Fruit fly (Drosophila melanogaster): Measurements from ENCODE around the gene Spt6.

Gene Spt6

DNA sequence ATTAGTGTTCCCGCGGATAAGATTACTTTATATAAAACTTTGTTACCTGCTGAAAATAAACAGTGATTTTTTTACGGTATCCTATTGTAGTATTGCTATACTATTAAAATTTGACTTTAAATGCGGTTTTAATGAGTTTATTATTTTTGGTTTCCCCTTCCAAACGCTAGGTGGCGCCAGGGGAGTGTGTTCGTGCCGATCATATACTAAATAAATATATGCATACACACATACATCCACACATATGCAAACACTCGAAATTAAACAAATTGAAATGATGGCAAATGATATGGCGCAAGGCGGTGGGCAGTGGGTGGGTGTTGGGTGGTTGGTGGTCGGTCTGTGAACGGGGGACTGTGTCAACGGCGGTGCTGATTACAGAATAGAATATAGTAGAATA, 13.9 kb upstream of the Spt6 start:
- TF ChIP-seq dl (GFP tag; optimal IDR thresholded peaks at IDR 0.05; ENCODE audit: insufficient read depth in 1 of 2, partially characterized antibody in 2 of 2) (no peak), br (GFP tag; optimal IDR thresholded peaks at IDR 0.05) (no peak), jim (GFP tag; optimal IDR thresholded peaks at IDR 0.05) (no peak), Hnf4 (GFP tag; optimal IDR thresholded peaks at IDR 0.05) (no peak), sv (GFP tag; optimal IDR thresholded peaks at IDR 0.05) (no peak), foxo (GFP tag; optimal IDR thresholded peaks at IDR 0.05) (no peak), sage (GFP tag; optimal IDR thresholded peaks at IDR 0.05) (no peak), dsf (GFP tag; optimal IDR thresholded peaks at IDR 0.05; ENCODE audit: borderline replicate concordance) (no peak)

DNA sequence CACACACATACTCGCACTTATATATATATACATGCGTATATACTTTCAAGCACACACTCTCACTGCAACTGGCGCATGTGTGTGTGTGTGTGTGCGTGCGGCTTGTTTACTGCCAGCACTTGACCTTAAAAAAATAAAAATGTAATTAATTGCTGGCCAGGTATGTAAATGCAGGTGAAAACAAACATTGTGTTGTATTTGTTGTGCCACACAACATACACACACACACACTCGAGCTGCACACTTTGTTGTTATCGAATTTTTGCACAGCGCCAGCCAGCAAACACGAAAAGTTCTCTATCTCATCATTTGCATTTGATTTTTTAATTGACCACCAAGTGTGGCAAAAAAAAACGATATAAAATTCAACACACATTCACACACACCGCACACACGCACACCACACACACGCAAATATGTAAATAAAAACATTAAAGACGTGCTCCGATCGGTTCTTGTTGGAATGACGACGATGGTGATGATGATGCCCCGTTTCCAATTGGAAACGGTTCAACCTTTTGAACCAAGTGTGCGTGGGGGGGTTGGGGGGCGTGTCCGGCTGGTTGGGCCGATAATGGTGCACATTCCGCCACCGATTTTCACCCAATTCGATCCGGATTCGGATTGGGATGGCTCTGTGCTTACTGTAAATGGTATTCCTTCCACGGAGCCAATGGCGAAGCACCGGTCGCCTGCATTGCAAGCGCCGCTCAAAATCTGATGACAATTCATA, 12.8 kb upstream of the Spt6 start:
- no peak for TF ChIP-seq dsf (GFP tag; optimal IDR thresholded peaks at IDR 0.05; ENCODE audit: borderline replicate concordance)
- TF ChIP-seq sv (GFP tag; optimal IDR thresholded peaks at IDR 0.05), result no peak
- no peak for TF ChIP-seq lola (GFP tag; optimal IDR thresholded peaks at IDR 0.05)

dm6 chrX:6255414-6255915, 12.1 kb upstream of the Spt6 start, which contains the start of the genes Rbcn-3A and Spx:
Gene Rbcn-3A (minus strand): TSS chrX:6255487.
Gene Spx (plus strand): TSS chrX:6255822.
- TF ChIP-seq fru (GFP tag; optimal IDR thresholded peaks at IDR 0.05) (peak; percentile 30), Sp1 (GFP tag; optimal IDR thresholded peaks at IDR 0.05) (peak; percentile 44), HLH106 (tag; optimal IDR thresholded peaks at IDR 0.05) (peak; percentile 32), Hnf4 (GFP tag; optimal IDR thresholded peaks at IDR 0.05) (no peak), OdsH (GFP tag; optimal IDR thresholded peaks at IDR 0.05) (peak; percentile 23), foxo (GFP tag; optimal IDR thresholded peaks at IDR 0.05) (peak in 1 of 2 experiments; percentile 42), sv (GFP tag; optimal IDR thresholded peaks at IDR 0.05) (peak; percentile 11), Mio (GFP tag; optimal IDR thresholded peaks at IDR 0.05) (no peak), Dfd (GFP tag; optimal IDR thresholded peaks at IDR 0.05) (no peak), Vsx2 (GFP tag; optimal IDR thresholded peaks at IDR 0.05; ENCODE audit: partially characterized antibody) (no peak), Hr83 (GFP tag; optimal IDR thresholded peaks at IDR 0.05; ENCODE audit: poor library complexity, severe bottlenecking) (no peak), Jra (GFP tag; optimal IDR thresholded peaks at IDR 0.05) (peak; percentile 56), tai (GFP tag; optimal IDR thresholded peaks at IDR 0.05) (no peak), CG9705 (GFP tag; optimal IDR thresholded peaks at IDR 0.05) (no peak), psq (GFP tag; optimal IDR thresholded peaks at IDR 0.05) (peak; percentile 37), woc (GFP tag; optimal IDR thresholded peaks at IDR 0.05) (peak; percentile 8)

dm6 chrX:6259696-6260095, 7.9 kb upstream of the Spt6 start:
- no peak for TF ChIP-seq dmrt93B (GFP tag; optimal IDR thresholded peaks at IDR 0.05)
- TF ChIP-seq usp (GFP tag; optimal IDR thresholded peaks at IDR 0.05), result no peak
- TF ChIP-seq pan (optimal IDR thresholded peaks at IDR 0.05), result no peak
- TF ChIP-seq psq (GFP tag; optimal IDR thresholded peaks at IDR 0.05), result no peak
- no peak for TF ChIP-seq GATAd (GFP tag; optimal IDR thresholded peaks at IDR 0.05)
- TF ChIP-seq fru (GFP tag; optimal IDR thresholded peaks at IDR 0.05), result no peak
- TF ChIP-seq Hr78 (GFP tag; optimal IDR thresholded peaks at IDR 0.05), result no peak
- no peak for TF ChIP-seq ey (GFP tag; optimal IDR thresholded peaks at IDR 0.05)
- TF ChIP-seq Hr83 (GFP tag; optimal IDR thresholded peaks at IDR 0.05; ENCODE audit: poor library complexity, severe bottlenecking), result no peak
- TF ChIP-seq sv (GFP tag; optimal IDR thresholded peaks at IDR 0.05), result no peak
- TF ChIP-seq dl (GFP tag; optimal IDR thresholded peaks at IDR 0.05; ENCODE audit: insufficient read depth in 1 of 2, partially characterized antibody in 2 of 2), result no peak
- TF ChIP-seq Abd-B (GFP tag; optimal IDR thresholded peaks at IDR 0.05), result no peak

DNA sequence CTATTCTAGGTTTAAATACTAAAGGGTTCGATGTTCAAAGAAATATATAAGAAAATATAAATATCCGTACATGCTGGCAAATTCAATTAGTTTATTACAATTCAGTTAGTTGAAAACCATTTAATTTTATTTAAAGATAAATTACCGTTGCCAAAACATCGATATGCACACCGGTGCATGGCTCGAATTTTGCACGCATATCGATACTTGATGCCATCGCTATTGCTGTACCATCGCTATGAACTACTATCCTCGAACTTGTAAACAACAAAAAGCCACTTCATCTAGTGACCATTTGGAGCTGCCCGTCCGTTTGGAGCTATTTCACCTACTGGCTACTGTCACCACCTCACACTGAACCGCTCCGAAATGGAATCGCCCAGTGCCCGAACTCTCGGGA, 6.7 kb upstream of the Spt6 start, which contains the start of gene Josd:
Gene Josd (plus strand): TSS at position 270 of the 400 bp plus-strand sequence.
- no peak for TF ChIP-seq brk (GFP tag; optimal IDR thresholded peaks at IDR 0.05)
- TF ChIP-seq Dfd (GFP tag; optimal IDR thresholded peaks at IDR 0.05), result no peak
- TF ChIP-seq usp (GFP tag; optimal IDR thresholded peaks at IDR 0.05), result no peak
- TF ChIP-seq br (GFP tag; optimal IDR thresholded peaks at IDR 0.05), result no peak
- TF ChIP-seq pan (optimal IDR thresholded peaks at IDR 0.05), result no peak
- TF ChIP-seq GATAd (GFP tag; optimal IDR thresholded peaks at IDR 0.05), result no peak
- TF ChIP-seq CG32264 (GFP tag; optimal IDR thresholded peaks at IDR 0.05), result no peak
- TF ChIP-seq Jra (GFP tag; optimal IDR thresholded peaks at IDR 0.05), result no peak
- no peak for TF ChIP-seq OdsH (GFP tag; optimal IDR thresholded peaks at IDR 0.05)
- TF ChIP-seq rgr (GFP tag; optimal IDR thresholded peaks at IDR 0.05), result peak; percentile 11
- no peak for TF ChIP-seq N (GFP tag; optimal IDR thresholded peaks at IDR 0.05)
- no peak for TF ChIP-seq dmrt93B (GFP tag; optimal IDR thresholded peaks at IDR 0.05)
- no peak for TF ChIP-seq CrebA (GFP tag; optimal IDR thresholded peaks at IDR 0.05; ENCODE audit: borderline replicate concordance)
- TF ChIP-seq tai (GFP tag; optimal IDR thresholded peaks at IDR 0.05), result no peak
- TF ChIP-seq CG9705 (GFP tag; optimal IDR thresholded peaks at IDR 0.05), result no peak
- no peak for TF ChIP-seq Mio (GFP tag; optimal IDR thresholded peaks at IDR 0.05)
- TF ChIP-seq dsf (GFP tag; optimal IDR thresholded peaks at IDR 0.05; ENCODE audit: borderline replicate concordance), result no peak
- TF ChIP-seq Myc (optimal IDR thresholded peaks at IDR 0.05), result no peak
- TF ChIP-seq Abd-B (GFP tag; optimal IDR thresholded peaks at IDR 0.05), result no peak
- peak; percentile 24 for TF ChIP-seq Hr83 (GFP tag; optimal IDR thresholded peaks at IDR 0.05; ENCODE audit: poor library complexity, severe bottlenecking)
- no peak for TF ChIP-seq psq (GFP tag; optimal IDR thresholded peaks at IDR 0.05)
- no peak for TF ChIP-seq lola (GFP tag; optimal IDR thresholded peaks at IDR 0.05)
- peak; percentile 10 for TF ChIP-seq Hnf4 (GFP tag; optimal IDR thresholded peaks at IDR 0.05)
- TF ChIP-seq woc (GFP tag; optimal IDR thresholded peaks at IDR 0.05), result peak; percentile 36
- TF ChIP-seq Rel (GFP tag; optimal IDR thresholded peaks at IDR 0.05), result no peak
- peak; percentile 67 for TF ChIP-seq Rel (tag; optimal IDR thresholded peaks at IDR 0.05)
- TF ChIP-seq sv (GFP tag; optimal IDR thresholded peaks at IDR 0.05), result no peak
- no peak for TF ChIP-seq Sp1 (GFP tag; optimal IDR thresholded peaks at IDR 0.05)
- TF ChIP-seq HLH106 (tag; optimal IDR thresholded peaks at IDR 0.05), result no peak
- no peak for TF ChIP-seq sage (GFP tag; optimal IDR thresholded peaks at IDR 0.05)
- no peak for TF ChIP-seq fru (GFP tag; optimal IDR thresholded peaks at IDR 0.05)
